Fruit fly (Drosophila melanogaster): Measurements from ENCODE around the gene FipoQ.

DNA sequence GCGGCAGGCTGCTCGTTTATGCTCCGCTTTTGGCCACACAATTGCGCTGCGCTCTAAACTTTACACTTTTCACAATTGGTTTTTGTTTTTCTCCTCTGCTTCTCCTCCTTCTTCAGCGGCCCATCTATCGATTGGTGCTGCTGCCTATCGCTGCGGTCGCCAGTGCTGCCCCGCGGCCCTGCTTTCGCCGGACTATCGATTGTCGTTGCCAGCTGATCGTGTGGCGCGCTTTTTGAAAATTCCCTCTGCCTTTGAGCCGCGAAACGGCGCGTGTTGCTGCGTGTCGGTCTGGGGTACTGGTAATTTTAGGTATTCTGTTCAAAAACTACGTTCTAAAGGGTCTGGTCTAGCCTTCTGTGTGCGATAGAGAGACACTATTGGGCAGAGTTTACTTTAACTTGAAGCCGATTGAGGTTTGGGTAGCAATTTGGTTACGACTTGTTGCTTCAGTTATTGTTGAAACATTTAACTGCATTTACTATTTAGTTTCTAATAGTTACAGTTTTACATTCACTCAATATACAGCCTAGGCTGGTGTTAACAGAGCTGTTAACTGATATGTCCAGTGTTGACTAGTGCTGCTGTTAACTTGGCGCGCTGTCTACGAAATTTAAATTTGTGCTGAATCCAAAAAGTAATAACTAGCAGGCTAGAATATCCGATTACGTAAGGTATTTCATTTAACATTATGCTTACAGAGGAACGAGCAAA lies 9.0 kb downstream of the FipoQ start, which contains the start of gene Trc8:
- TF ChIP-seq acj6 (GFP tag; optimal IDR thresholded peaks at IDR 0.05): no peak
- no peak for TF ChIP-seq Sox102F (GFP tag; optimal IDR thresholded peaks at IDR 0.05)
- no peak for TF ChIP-seq CG11902 (GFP tag; optimal IDR thresholded peaks at IDR 0.05)
- TF ChIP-seq esn (GFP tag; optimal IDR thresholded peaks at IDR 0.05): no peak
- TF ChIP-seq Blimp-1 (GFP tag; optimal IDR thresholded peaks at IDR 0.05): no peak
- no peak for TF ChIP-seq Gug (GFP tag; IDR thresholded peaks at IDR 0.05)
- TF ChIP-seq CG6792 (GFP tag; optimal IDR thresholded peaks at IDR 0.05): no peak
- no peak for TF ChIP-seq CG6854 (GFP tag; optimal IDR thresholded peaks at IDR 0.05)
- no peak for TF ChIP-seq OdsH (GFP tag; optimal IDR thresholded peaks at IDR 0.05)
- TF ChIP-seq Hr4 (GFP tag; optimal IDR thresholded peaks at IDR 0.05): no peak

All from whole organism, prepupa.